Worm (Caenorhabditis elegans) whole organism, mixed stage, embryonic: ENCODE data around the gene fbxa-166.
"Not testable (repeated sequence)": the region's sequence is repeated elsewhere in the genome, so short reads cannot be mapped to it uniquely, and the experiment has no call there.

Experiments
- M03D4.4 ChIP-seq: sonication (generic microtip); optimal IDR thresholded peaks from 2 replicates; lab custom pipeline; 2017; ENCODE audit warnings: mild to moderate bottlenecking, missing genetic modification characterization, missing compliant biosample characterization
- bed-3 ChIP-seq: fragments of 200-800 bp; sonication (Bioruptor generic); optimal IDR thresholded peaks from 3 replicates; lab custom pipeline; 2018; ENCODE audit warnings: mild to moderate bottlenecking, missing genetic modification characterization, moderate library complexity, missing compliant biosample characterization
- blmp-1 ChIP-seq: fragments of 150-350 bp; optimal IDR thresholded peaks from 2 replicates; lab custom pipeline; 2014; ENCODE audit warnings: missing biosample characterization, missing genetic modification characterization
- ceh-39 ChIP-seq: fragments of 150-350 bp; optimal IDR thresholded peaks from 2 replicates; lab custom pipeline; 2014; ENCODE audit warnings: missing biosample characterization, missing genetic modification characterization
- ceh-43 ChIP-seq: fragments of 200-800 bp; sonication (Bioruptor generic); optimal IDR thresholded peaks from 2 replicates; lab custom pipeline; 2018; ENCODE audit warnings: mild to moderate bottlenecking, missing genetic modification characterization, moderate library complexity, missing compliant biosample characterization
- ceh-83 ChIP-seq: fragments of 200-800 bp; sonication (Bioruptor generic); optimal IDR thresholded peaks from 2 replicates; lab custom pipeline; 2018; ENCODE audit warnings: mild to moderate bottlenecking, missing genetic modification characterization, missing compliant biosample characterization
- ces-1 ChIP-seq: fragments of 150-350 bp; optimal IDR thresholded peaks from 2 replicates; lab custom pipeline; 2014; ENCODE audit warnings: missing biosample characterization, missing genetic modification reagents, missing genetic modification characterization
- cnd-1 ChIP-seq: fragments of 200-800 bp; sonication (Bioruptor generic); optimal IDR thresholded peaks from 2 replicates; lab custom pipeline; 2018; ENCODE audit warnings: mild to moderate bottlenecking, missing genetic modification characterization, missing compliant biosample characterization
- drap-1 ChIP-seq: fragments of 200-800 bp; sonication (Bioruptor generic); optimal IDR thresholded peaks from 3 replicates; lab custom pipeline; 2018; ENCODE audit warnings: mild to moderate bottlenecking, missing genetic modification characterization, missing compliant biosample characterization
- elt-1 ChIP-seq: sonication (generic microtip); optimal IDR thresholded peaks from 2 replicates; lab custom pipeline; 2017; ENCODE audit warnings: missing genetic modification characterization, mild to moderate bottlenecking, missing compliant biosample characterization, antibody characterized with exemption, moderate library complexity, borderline replicate concordance; ENCODE audit not compliant: insufficient read depth
- ham-2 ChIP-seq: fragments of 200-800 bp; sonication (Bioruptor generic); optimal IDR thresholded peaks from 2 replicates; lab custom pipeline; 2018; ENCODE audit warnings: mild to moderate bottlenecking, missing genetic modification characterization, missing compliant biosample characterization
- hlh-1 ChIP-seq: fragments of 150-350 bp; optimal IDR thresholded peaks from 2 replicates; lab custom pipeline; 2014; ENCODE audit warnings: missing biosample characterization, missing genetic modification reagents, missing genetic modification characterization
- lin-13 ChIP-seq: fragments of 150-350 bp; optimal IDR thresholded peaks from 2 replicates; lab custom pipeline; 2014; ENCODE audit warnings: missing biosample characterization, missing genetic modification characterization
- lin-32 ChIP-seq: fragments of 200-800 bp; sonication (Bioruptor generic); optimal IDR thresholded peaks from 2 replicates; lab custom pipeline; 2018; ENCODE audit warnings: mild to moderate bottlenecking, missing genetic modification characterization, missing compliant biosample characterization
- lsy-2 ChIP-seq: fragments of 150-350 bp; optimal IDR thresholded peaks from 2 replicates; lab custom pipeline; 2014; ENCODE audit warnings: missing biosample characterization, missing genetic modification characterization
- mab-5 ChIP-seq: fragments of 150-350 bp; optimal IDR thresholded peaks from 2 replicates; lab custom pipeline; 2014; ENCODE audit warnings: missing biosample characterization, missing genetic modification characterization
- mep-1 ChIP-seq: fragments of 150-350 bp; optimal IDR thresholded peaks from 2 replicates; lab custom pipeline; 2017; ENCODE audit warnings: missing biosample characterization, missing genetic modification reagents, missing genetic modification characterization, inconsistent platforms
- mls-2 ChIP-seq: sonication (generic microtip); optimal IDR thresholded peaks from 2 replicates; lab custom pipeline; 2016; ENCODE audit warnings: mild to moderate bottlenecking, missing genetic modification characterization, moderate library complexity, missing compliant biosample characterization
- nhr-12 ChIP-seq: fragments of 150-350 bp; optimal IDR thresholded peaks from 2 replicates; lab custom pipeline; 2014; ENCODE audit warnings: missing biosample characterization, missing genetic modification characterization
- nhr-237 ChIP-seq: fragments of 150-350 bp; optimal IDR thresholded peaks from 2 replicates; lab custom pipeline; 2014; ENCODE audit warnings: missing biosample characterization, missing genetic modification characterization
- nhr-28 ChIP-seq: fragments of 150-350 bp; optimal IDR thresholded peaks from 2 replicates; lab custom pipeline; 2014; ENCODE audit warnings: missing biosample characterization, missing genetic modification characterization
- nhr-76 ChIP-seq: sonication (generic microtip); optimal IDR thresholded peaks from 2 replicates; lab custom pipeline; 2017; ENCODE audit warnings: missing biosample characterization, missing genetic modification characterization
- pha-4 ChIP-seq: fragments of 150-350 bp; optimal IDR thresholded peaks from 2 replicates; lab custom pipeline; 2018; ENCODE audit warnings: missing biosample characterization, missing genetic modification reagents, missing genetic modification characterization
- sem-2 ChIP-seq: fragments of 200-800 bp; sonication (Bioruptor generic); optimal IDR thresholded peaks from 2 replicates; lab custom pipeline; 2018; ENCODE audit warnings: mild to moderate bottlenecking, missing genetic modification characterization, missing compliant biosample characterization
- sptf-1 ChIP-seq: sonication (generic microtip); optimal IDR thresholded peaks from 2 replicates; lab custom pipeline; 2017; ENCODE audit warnings: mild to moderate bottlenecking, missing genetic modification characterization, moderate library complexity, missing compliant biosample characterization
- tbx-8 ChIP-seq: fragments of 200-800 bp; sonication (Bioruptor generic); optimal IDR thresholded peaks from 2 replicates; lab custom pipeline; 2018; ENCODE audit warnings: mild to moderate bottlenecking, missing genetic modification characterization, moderate library complexity, missing compliant biosample characterization
- unc-120 ChIP-seq: sonication (generic microtip); optimal IDR thresholded peaks from 2 replicates; lab custom pipeline; 2017; ENCODE audit warnings: missing genetic modification characterization, missing compliant biosample characterization; ENCODE audit not compliant: poor library complexity, severe bottlenecking
- unc-39 ChIP-seq: fragments of 150-350 bp; optimal IDR thresholded peaks from 2 replicates; lab custom pipeline; 2014; ENCODE audit warnings: missing biosample characterization, missing genetic modification characterization
- unc-62 ChIP-seq: fragments of 150-350 bp; optimal IDR thresholded peaks from 2 replicates; lab custom pipeline; 2014; ENCODE audit warnings: missing biosample characterization, missing genetic modification reagents, missing genetic modification characterization
- zip-8 ChIP-seq: fragments of 150-350 bp; optimal IDR thresholded peaks from 2 replicates; lab custom pipeline; 2014; ENCODE audit warnings: missing biosample characterization, missing genetic modification characterization
- ztf-11 ChIP-seq: fragments of 150-350 bp; optimal IDR thresholded peaks from 2 replicates; lab custom pipeline; 2014; ENCODE audit warnings: missing biosample characterization, missing genetic modification characterization

Gene fbxa-166

ce11 chrII:1646199-1646598 lies 27.4 kb upstream of the fbxa-166 start, which contains the start of gene ZC204.17:
Gene ZC204.17 (minus strand): TSS chrII:1646299.
- TF ChIP-seq mls-2 (tag; lab: Kevin White, UChicago) = no peak
- TF ChIP-seq ham-2 (GFP tag; lab: Kevin White, UChicago) = no peak
- no peak for TF ChIP-seq bed-3 (GFP tag; lab: Kevin White, UChicago)
- TF ChIP-seq sptf-1 (tag; lab: Kevin White, UChicago) = no peak
- no peak for TF ChIP-seq cnd-1 (tag; lab: Kevin White, UChicago)
- TF ChIP-seq ceh-83 (GFP tag; lab: Kevin White, UChicago) = no peak
- TF ChIP-seq mab-5 (tag; lab: Kevin White, UChicago) = no peak
- TF ChIP-seq drap-1 = no peak
- TF ChIP-seq lin-32 (GFP tag; lab: Kevin White, UChicago) = no peak
- TF ChIP-seq sem-2 = no peak
- TF ChIP-seq nhr-28 (tag; lab: Kevin White, UChicago) = no peak
- TF ChIP-seq tbx-8 (GFP tag; lab: Kevin White, UChicago) = no peak

ce11 chrII:1644777-1645348 lies 26.0 kb upstream of the fbxa-166 start, which contains the start of gene ZC204.6:
Gene ZC204.6 (minus strand): TSS chrII:1644827.
- no peak for TF ChIP-seq M03D4.4 (tag; lab: Kevin White, UChicago)
- TF ChIP-seq nhr-76 = no peak
- no peak for TF ChIP-seq hlh-1 (tag; lab: Kevin White, UChicago)
- no peak for TF ChIP-seq ceh-43 (GFP tag; lab: Kevin White, UChicago)
- TF ChIP-seq unc-62 (GFP tag; lab: Kevin White, UChicago) = no peak
- TF ChIP-seq elt-1 = no peak
- TF ChIP-seq mls-2 (tag; lab: Kevin White, UChicago) = no peak
- TF ChIP-seq sem-2 = no peak

ce11 chrII:1640496-1640895 lies 21.6 kb upstream of the fbxa-166 start, which contains the start of gene srh-72:
Gene srh-72 (minus strand): TSS chrII:1640596.
- TF ChIP-seq nhr-76 (no peak), ztf-11 (no peak), nhr-28 (tag; lab: Kevin White, UChicago) (no peak), unc-62 (GFP tag; lab: Kevin White, UChicago) (no peak), M03D4.4 (tag; lab: Kevin White, UChicago) (no peak), ces-1 (no peak)

- not testable (repeated sequence) for TF ChIP-seq zip-8 (tag; lab: Kevin White, UChicago); ham-2 (GFP tag; lab: Kevin White, UChicago); sem-2
These were observed 17.5 kb upstream of the fbxa-166 start, which contains the start of gene srg-20 for ce11 chrII:1636392-1636791. Gene srg-20 (plus strand): TSS chrII:1636692.

ce11 chrII:1635969-1636368 lies 17.1 kb upstream of the fbxa-166 start:
- TF ChIP-seq nhr-237 = no peak
- TF ChIP-seq mab-5 (tag; lab: Kevin White, UChicago) = no peak
- TF ChIP-seq nhr-28 (tag; lab: Kevin White, UChicago) = no peak
- TF ChIP-seq lin-32 (GFP tag; lab: Kevin White, UChicago) = no peak
- no peak for TF ChIP-seq ceh-39 (tag; lab: Kevin White, UChicago)
- no peak for TF ChIP-seq pha-4 (tag; lab: Kevin White, UChicago)
- TF ChIP-seq unc-39 (tag; lab: Kevin White, UChicago) = no peak
- TF ChIP-seq unc-120 (tag; lab: Kevin White, UChicago) = no peak
- no peak for TF ChIP-seq M03D4.4 (tag; lab: Kevin White, UChicago)
- TF ChIP-seq sptf-1 (tag; lab: Kevin White, UChicago) = no peak
- no peak for TF ChIP-seq ceh-83 (GFP tag; lab: Kevin White, UChicago)
- TF ChIP-seq lsy-2 = no peak
- no peak for TF ChIP-seq mep-1 (tag; lab: Kevin White, UChicago)
- TF ChIP-seq bed-3 (GFP tag; lab: Kevin White, UChicago) = no peak
- TF ChIP-seq nhr-12 (tag; lab: Kevin White, UChicago) = no peak
- TF ChIP-seq tbx-8 (GFP tag; lab: Kevin White, UChicago) = no peak
- TF ChIP-seq blmp-1 (tag; lab: Kevin White, UChicago) = no peak
- no peak for TF ChIP-seq lin-13
